Fruit fly (Drosophila melanogaster): ENCODE measurements around the gene SNRPG.

Gene SNRPG

dm6 chrX:16598336-16598977, 41.8 kb downstream of the SNRPG start:
- TF ChIP-seq CG17801 (GFP tag; optimal IDR thresholded peaks at IDR 0.05; ENCODE audit: partially characterized antibody), result peak; percentile 23

dm6 chrX:16596250-16596793, 43.9 kb downstream of the SNRPG start:
- TF ChIP-seq CG17801 (GFP tag; optimal IDR thresholded peaks at IDR 0.05; ENCODE audit: partially characterized antibody), result no peak

- no peak for TF ChIP-seq CG17801 (GFP tag; optimal IDR thresholded peaks at IDR 0.05; ENCODE audit: partially characterized antibody)
These were observed 44.8 kb downstream of the SNRPG start for dm6 chrX:16595411-16595810.

dm6 chrX:16593418-16593817, 46.8 kb downstream of the SNRPG start, which contains the start of the genes SMC3 and Ubc7:
TSS of gene SMC3 (minus strand) at chrX:16593439.
TSS of gene Ubc7 (plus strand) at chrX:16593677.
- TF ChIP-seq CG17801 (GFP tag; optimal IDR thresholded peaks at IDR 0.05; ENCODE audit: partially characterized antibody), result peak; percentile 20
